Fruit fly (Drosophila melanogaster): ENCODE results near the gene toe.

DNA sequence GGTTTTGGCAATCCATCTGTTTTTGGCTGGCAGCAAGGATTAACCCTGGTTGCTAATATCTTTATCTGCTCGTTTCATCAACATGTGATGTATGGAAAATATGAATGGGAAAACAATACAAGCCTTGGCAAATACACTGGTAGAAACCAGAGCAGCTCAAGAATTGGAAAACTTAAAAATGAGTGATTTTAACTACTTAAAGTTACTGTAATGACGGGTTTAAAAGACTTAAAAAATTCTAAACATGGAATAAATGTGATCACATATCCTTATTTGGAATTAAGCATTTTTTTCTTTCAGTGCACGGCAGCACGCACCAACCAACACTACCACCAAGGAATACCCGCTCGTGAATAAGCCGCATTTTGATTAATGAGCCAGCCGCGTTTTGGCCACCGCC lies 32.8 kb upstream of the toe start:
- TF ChIP-seq CG7101 (tag; optimal IDR thresholded peaks at IDR 0.05) = no peak
- TF ChIP-seq kay (GFP tag; ENCODE audit: borderline replicate concordance) = no peak
- TF ChIP-seq CG5204 (GFP tag; optimal IDR thresholded peaks at IDR 0.05) = no peak
- no peak for TF ChIP-seq pad (GFP tag; optimal IDR thresholded peaks at IDR 0.05)
